Fruit fly (Drosophila melanogaster): ENCODE data around the gene cana.
A peak's percentile ranks its signal among the peaks of the same experiment; 100 is the strongest.

Gene cana

dm6 chr2L:11268933-11269631, 498 bp upstream of the cana start, which contains the start of gene cmet:
TSS of gene cmet (minus strand) at chr2L:11269002.
- TF ChIP-seq Mnt (GFP tag; optimal IDR thresholded peaks at IDR 0.05) (no peak), CG5204 (GFP tag; optimal IDR thresholded peaks at IDR 0.05) (peak; percentile 44), ovo (GFP tag; optimal IDR thresholded peaks at IDR 0.05) (no peak), CG11617 (GFP tag; optimal IDR thresholded peaks at IDR 0.05) (peak; percentile 8), cic (GFP tag; optimal IDR thresholded peaks at IDR 0.05) (no peak), CG7101 (tag; optimal IDR thresholded peaks at IDR 0.05) (no peak), CG12768 (GFP tag; optimal IDR thresholded peaks at IDR 0.05) (no peak), CG33017 (tag; optimal IDR thresholded peaks at IDR 0.05) (peak; percentile 5), CG7045 (GFP tag; optimal IDR thresholded peaks at IDR 0.05) (peak; percentile 16), Clk (GFP tag; optimal IDR thresholded peaks at IDR 0.05) (no peak), kay (GFP tag; ENCODE audit: borderline replicate concordance) (peak; percentile 21), tj (GFP tag; optimal IDR thresholded peaks at IDR 0.05) (no peak), Hr96 (GFP tag; optimal IDR thresholded peaks at IDR 0.05) (peak; percentile 60), toe (GFP tag; optimal IDR thresholded peaks at IDR 0.05) (peak; percentile 64), CG1620 (GFP tag; optimal IDR thresholded peaks at IDR 0.05) (peak; percentile 42), pad (GFP tag; optimal IDR thresholded peaks at IDR 0.05) (no peak), bab1 (GFP tag; optimal IDR thresholded peaks at IDR 0.05) (peak; percentile 33), Crg-1 (GFP tag; optimal IDR thresholded peaks at IDR 0.05) (peak; percentile 6), cnc (optimal IDR thresholded peaks at IDR 0.05) (no peak)

- TF ChIP-seq CG33017 (tag; optimal IDR thresholded peaks at IDR 0.05) (peak; percentile 42), CG14711 (tag; optimal IDR thresholded peaks at IDR 0.05) (no peak), CG11617 (GFP tag; optimal IDR thresholded peaks at IDR 0.05) (peak; percentile 6), CG1620 (GFP tag; optimal IDR thresholded peaks at IDR 0.05) (no peak), kay (GFP tag; ENCODE audit: borderline replicate concordance) (no peak), CG5204 (GFP tag; optimal IDR thresholded peaks at IDR 0.05) (no peak), cnc (optimal IDR thresholded peaks at IDR 0.05) (no peak), CG7045 (GFP tag; optimal IDR thresholded peaks at IDR 0.05) (peak; percentile 40), tj (GFP tag; optimal IDR thresholded peaks at IDR 0.05) (peak; percentile 58), toe (GFP tag; optimal IDR thresholded peaks at IDR 0.05) (no peak), ovo (GFP tag; optimal IDR thresholded peaks at IDR 0.05) (peak; percentile 35), CG12768 (GFP tag; optimal IDR thresholded peaks at IDR 0.05) (peak; percentile 74), cic (GFP tag; optimal IDR thresholded peaks at IDR 0.05) (peak; percentile 87), bab1 (GFP tag; optimal IDR thresholded peaks at IDR 0.05) (peak; percentile 51), CG7101 (tag; optimal IDR thresholded peaks at IDR 0.05) (peak; percentile 34), pad (GFP tag; optimal IDR thresholded peaks at IDR 0.05) (peak; percentile 33), Crg-1 (GFP tag; optimal IDR thresholded peaks at IDR 0.05) (no peak), Mnt (GFP tag; optimal IDR thresholded peaks at IDR 0.05) (peak; percentile 52)
Measured at dm6 chr2L:11271622-11272282, 2.2 kb downstream of the cana start.

dm6 chr2L:11277927-11278351, 8.4 kb downstream of the cana start, which contains the start of gene CG33695:
TSS of gene CG33695 (plus strand) at chr2L:11278021.
- TF ChIP-seq Hr96 (GFP tag; optimal IDR thresholded peaks at IDR 0.05), result peak; percentile 82
- TF ChIP-seq toe (GFP tag; optimal IDR thresholded peaks at IDR 0.05), result peak; percentile 77
- peak; percentile 61 for TF ChIP-seq bab1 (GFP tag; optimal IDR thresholded peaks at IDR 0.05)
- peak; percentile 35 for TF ChIP-seq CG33017 (tag; optimal IDR thresholded peaks at IDR 0.05)
- TF ChIP-seq CG7045 (GFP tag; optimal IDR thresholded peaks at IDR 0.05), result peak; percentile 77
- TF ChIP-seq cnc (optimal IDR thresholded peaks at IDR 0.05), result no peak
- TF ChIP-seq Clk (GFP tag; optimal IDR thresholded peaks at IDR 0.05), result peak; percentile 74
- no peak for TF ChIP-seq CG5204 (GFP tag; optimal IDR thresholded peaks at IDR 0.05)
- TF ChIP-seq tj (GFP tag; optimal IDR thresholded peaks at IDR 0.05), result no peak
- TF ChIP-seq kay (GFP tag; ENCODE audit: borderline replicate concordance), result no peak
- TF ChIP-seq cic (GFP tag; optimal IDR thresholded peaks at IDR 0.05), result peak; percentile 12
- TF ChIP-seq CG1620 (GFP tag; optimal IDR thresholded peaks at IDR 0.05), result peak; percentile 93
- peak; percentile 74 for TF ChIP-seq CG12768 (GFP tag; optimal IDR thresholded peaks at IDR 0.05)
- peak; percentile 97 for TF ChIP-seq Crg-1 (GFP tag; optimal IDR thresholded peaks at IDR 0.05)
- TF ChIP-seq Mnt (GFP tag; optimal IDR thresholded peaks at IDR 0.05), result peak; percentile 87
- peak; percentile 56 for TF ChIP-seq CG14711 (tag; optimal IDR thresholded peaks at IDR 0.05)
- peak; percentile 57 for TF ChIP-seq CG11617 (GFP tag; optimal IDR thresholded peaks at IDR 0.05)
- peak; percentile 74 for TF ChIP-seq ovo (GFP tag; optimal IDR thresholded peaks at IDR 0.05)
- peak; percentile 79 for TF ChIP-seq CG7101 (tag; optimal IDR thresholded peaks at IDR 0.05)
- TF ChIP-seq pad (GFP tag; optimal IDR thresholded peaks at IDR 0.05), result peak; percentile 79

- TF ChIP-seq CG14711 (tag; optimal IDR thresholded peaks at IDR 0.05) (no peak), pad (GFP tag; optimal IDR thresholded peaks at IDR 0.05) (no peak), toe (GFP tag; optimal IDR thresholded peaks at IDR 0.05) (no peak), Hr96 (GFP tag; optimal IDR thresholded peaks at IDR 0.05) (no peak), Mnt (GFP tag; optimal IDR thresholded peaks at IDR 0.05) (no peak), Clk (GFP tag; optimal IDR thresholded peaks at IDR 0.05) (no peak), cnc (optimal IDR thresholded peaks at IDR 0.05) (no peak), cic (GFP tag; optimal IDR thresholded peaks at IDR 0.05) (no peak), kay (GFP tag; ENCODE audit: borderline replicate concordance) (no peak), tj (GFP tag; optimal IDR thresholded peaks at IDR 0.05) (no peak), CG5204 (GFP tag; optimal IDR thresholded peaks at IDR 0.05) (no peak), Crg-1 (GFP tag; optimal IDR thresholded peaks at IDR 0.05) (no peak), CG1620 (GFP tag; optimal IDR thresholded peaks at IDR 0.05) (no peak), CG7101 (tag; optimal IDR thresholded peaks at IDR 0.05) (no peak)
Measured at dm6 chr2L:11280090-11280489, 10.5 kb downstream of the cana start, which contains the start of gene Ppt2. TSS of gene Ppt2 (plus strand) at chr2L:11280298.

- TF ChIP-seq kay (GFP tag; ENCODE audit: borderline replicate concordance) (peak; percentile 46), CG11617 (GFP tag; optimal IDR thresholded peaks at IDR 0.05) (no peak)
Measured at dm6 chr2L:11281930-11282329, 12.3 kb downstream of the cana start, which contains the start of gene mre11. TSS of gene mre11 (plus strand) at chr2L:11282090.

Data from whole organism, adult.